Fruit fly (Drosophila melanogaster): ENCODE measurements around the gene Tdh.

dm6 chr3L:20431619-20432018 lies 35.1 kb upstream of the Tdh start:
- no peak for TF ChIP-seq Trl (optimal IDR thresholded peaks at IDR 0.05)
- TF ChIP-seq Trl (GFP tag; optimal IDR thresholded peaks at IDR 0.05), result no peak
- no peak for TF ChIP-seq Chrac-16 (GFP tag; optimal IDR thresholded peaks at IDR 0.05)
- TF ChIP-seq CG4617 (GFP tag; optimal IDR thresholded peaks at IDR 0.05; ENCODE audit: borderline replicate concordance), result no peak
- no peak for TF ChIP-seq h (optimal IDR thresholded peaks at IDR 0.05)
- TF ChIP-seq kay (GFP tag; optimal IDR thresholded peaks at IDR 0.05), result no peak
- no peak for TF ChIP-seq CG10565 (GFP tag; optimal IDR thresholded peaks at IDR 0.05)
- TF ChIP-seq CG18619 (GFP tag; optimal IDR thresholded peaks at IDR 0.05), result no peak
- no peak for TF ChIP-seq Rfx (GFP tag; IDR thresholded peaks at IDR 0.05)
- TF ChIP-seq CG10267 (tag; optimal IDR thresholded peaks at IDR 0.05), result no peak
- no peak for TF ChIP-seq CG8478 (optimal IDR thresholded peaks at IDR 0.05)
- no peak for TF ChIP-seq oc (tag; optimal IDR thresholded peaks at IDR 0.05)
- no peak for TF ChIP-seq hb (GFP tag; IDR thresholded peaks at IDR 0.05; ENCODE audit: partially characterized antibody)
- TF ChIP-seq CG8924 (tag; optimal IDR thresholded peaks at IDR 0.05), result no peak
